Worm (Caenorhabditis elegans): ENCODE measurements around the gene W04H10.6.
A peak's percentile ranks its signal among the peaks of the same experiment; 100 is the strongest.

Gene W04H10.6

DNA sequence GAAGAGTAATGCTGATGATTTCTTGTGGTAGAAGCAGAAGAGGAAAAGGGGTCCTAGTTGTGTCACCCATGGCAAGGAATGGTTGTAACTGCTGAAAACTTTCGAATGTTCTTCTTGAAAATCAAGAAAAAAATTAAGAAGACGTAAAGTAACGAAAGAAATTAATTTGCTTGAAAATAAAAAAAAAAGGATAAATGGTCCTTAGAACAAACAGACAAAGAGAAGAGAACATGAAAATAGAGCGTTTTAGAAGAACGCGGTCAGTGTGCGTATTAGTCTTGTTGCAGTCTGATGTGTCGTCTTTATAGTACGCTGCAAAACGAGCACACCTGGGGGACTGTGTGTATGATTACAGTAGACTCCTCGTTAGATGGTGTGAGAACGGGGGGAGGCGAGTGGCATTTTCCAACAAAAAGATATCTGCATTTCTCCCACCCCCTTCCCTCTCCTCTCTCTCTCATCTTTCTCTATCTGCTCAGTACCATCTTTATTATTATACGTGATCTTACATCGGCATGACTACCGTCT lies 23.9 kb downstream of the W04H10.6 start, which contains the start of the genes W08F4.12 and W08F4.13:
TSS of gene W08F4.12 (minus strand) at position 101 of the 528 bp plus-strand sequence.
TSS of gene W08F4.13 (plus strand) at position 478 of the 528 bp plus-strand sequence.
- no peak for TF ChIP-seq drap-1 (GFP tag; optimal IDR thresholded peaks at IDR 0.05)

DNA sequence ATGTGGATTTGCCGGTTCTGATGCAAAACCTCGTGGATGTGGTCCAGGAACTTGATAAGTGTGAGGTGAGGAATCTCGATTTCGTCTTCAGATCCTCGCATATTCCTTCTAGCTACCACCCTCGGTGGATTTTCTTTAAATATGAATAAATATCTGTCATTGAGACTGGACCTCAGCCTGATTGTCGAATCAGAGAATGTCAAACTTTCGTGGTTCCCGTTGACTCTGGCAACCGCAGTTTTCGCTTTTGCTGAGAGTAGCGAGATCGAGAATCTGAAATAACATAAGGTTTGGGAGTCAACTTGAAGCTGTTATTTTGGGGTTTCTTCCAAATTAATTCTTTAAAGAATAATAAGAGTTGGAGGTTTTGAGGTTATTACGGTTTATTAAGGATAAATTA lies 25.6 kb downstream of the W04H10.6 start, which contains the start of gene fbxb-14:
TSS of gene fbxb-14 (minus strand) at position 101 of the 400 bp plus-strand sequence.
- TF ChIP-seq nhr-28 (tag; optimal IDR thresholded peaks at IDR 0.05) (no peak), nhr-2 (tag; optimal IDR thresholded peaks at IDR 0.05) (no peak), sptf-1 (tag; optimal IDR thresholded peaks at IDR 0.05) (no peak), ceh-83 (GFP tag; optimal IDR thresholded peaks at IDR 0.05) (no peak), M03D4.4 (tag; optimal IDR thresholded peaks at IDR 0.05) (no peak), pha-4 (tag; optimal IDR thresholded peaks at IDR 0.05) (no peak), elt-3 (tag; optimal IDR thresholded peaks at IDR 0.05) (no peak), ceh-39 (tag; optimal IDR thresholded peaks at IDR 0.05) (no peak)

DNA sequence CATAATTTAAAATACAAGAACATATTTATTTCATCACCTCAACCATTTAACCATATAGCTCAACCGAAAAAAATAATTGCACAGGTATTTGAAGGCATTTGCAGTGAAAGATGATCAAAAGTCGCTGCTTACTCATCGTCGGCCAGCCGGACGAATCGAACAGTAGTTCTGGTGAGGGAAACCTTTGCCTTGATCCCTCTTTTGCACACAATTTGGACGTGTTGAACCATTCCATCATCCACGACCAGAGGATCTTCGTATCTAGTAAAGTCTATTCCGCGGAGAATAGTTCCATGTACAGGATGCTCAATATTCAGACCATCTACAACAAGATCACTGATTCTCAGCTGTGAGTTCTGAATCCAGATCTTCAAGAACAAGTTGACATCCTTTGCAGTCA lies 26.3 kb downstream of the W04H10.6 start:
- TF ChIP-seq ces-1 (GFP tag; optimal IDR thresholded peaks at IDR 0.05) (no peak), drap-1 (GFP tag; optimal IDR thresholded peaks at IDR 0.05) (no peak)

DNA sequence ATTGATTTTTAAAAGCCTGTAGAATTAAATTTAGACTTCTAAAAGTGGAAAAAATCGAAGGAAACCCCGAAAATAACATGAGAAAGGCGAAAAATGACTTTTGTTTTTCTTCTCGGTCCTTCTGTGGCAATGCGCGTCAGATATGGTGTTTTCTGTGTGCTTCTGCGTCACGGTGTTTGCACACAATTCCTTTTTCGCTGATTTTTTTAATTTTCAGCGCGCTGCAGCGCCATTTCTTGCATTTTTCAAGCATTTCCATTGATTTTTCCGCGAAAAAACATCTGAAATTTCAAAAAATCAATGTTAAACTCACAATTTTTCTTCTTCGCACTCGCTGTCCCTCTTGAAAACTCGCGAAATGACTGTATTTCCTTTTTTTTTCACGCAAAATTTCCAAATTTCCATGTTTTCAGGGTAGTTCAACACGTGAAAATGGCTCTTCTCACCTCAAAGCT lies 28.0 kb downstream of the W04H10.6 start, which contains the start of the genes cdc-37 and W08F4.3:
TSS of gene cdc-37 (minus strand) at position 405 of the 455 bp plus-strand sequence.
TSS of gene W08F4.3 (plus strand) at position 414 of the 455 bp plus-strand sequence.
- TF ChIP-seq bed-3 (GFP tag; optimal IDR thresholded peaks at IDR 0.05) (no peak), hlh-1 (tag; optimal IDR thresholded peaks at IDR 0.05) (no peak), cnd-1 (tag; optimal IDR thresholded peaks at IDR 0.05) (no peak), nhr-2 (tag; optimal IDR thresholded peaks at IDR 0.05) (no peak), ceh-83 (GFP tag; optimal IDR thresholded peaks at IDR 0.05) (no peak), blmp-1 (tag; optimal IDR thresholded peaks at IDR 0.05) (no peak), ces-1 (GFP tag; optimal IDR thresholded peaks at IDR 0.05) (peak; percentile 31), unc-120 (tag; optimal IDR thresholded peaks at IDR 0.05; ENCODE audit: poor library complexity, severe bottlenecking) (peak; percentile 98), elt-3 (tag; optimal IDR thresholded peaks at IDR 0.05) (no peak), lin-32 (GFP tag; optimal IDR thresholded peaks at IDR 0.05) (no peak)

ce11 chrII:578803-579202 lies 29.4 kb downstream of the W04H10.6 start:
- TF ChIP-seq hlh-1 (tag; optimal IDR thresholded peaks at IDR 0.05) (no peak), pha-4 (tag; optimal IDR thresholded peaks at IDR 0.05) (no peak), lin-13 (tag; optimal IDR thresholded peaks at IDR 0.05) (no peak), lsy-2 (tag; optimal IDR thresholded peaks at IDR 0.05) (no peak), sptf-1 (tag; optimal IDR thresholded peaks at IDR 0.05) (no peak), ceh-39 (tag; optimal IDR thresholded peaks at IDR 0.05) (no peak), elt-3 (tag; optimal IDR thresholded peaks at IDR 0.05) (no peak), nhr-28 (tag; optimal IDR thresholded peaks at IDR 0.05) (no peak), M03D4.4 (tag; optimal IDR thresholded peaks at IDR 0.05) (no peak), nhr-237 (tag; optimal IDR thresholded peaks at IDR 0.05) (no peak), mls-2 (tag; optimal IDR thresholded peaks at IDR 0.05) (no peak), elt-1 (tag; optimal IDR thresholded peaks at IDR 0.05; ENCODE audit: borderline replicate concordance, insufficient read depth) (no peak), unc-39 (tag; optimal IDR thresholded peaks at IDR 0.05) (no peak), sem-2 (GFP tag; optimal IDR thresholded peaks at IDR 0.05) (no peak), ceh-43 (GFP tag; optimal IDR thresholded peaks at IDR 0.05) (no peak), nhr-76 (tag; optimal IDR thresholded peaks at IDR 0.05) (no peak), ceh-83 (GFP tag; optimal IDR thresholded peaks at IDR 0.05) (no peak), lin-32 (GFP tag; optimal IDR thresholded peaks at IDR 0.05) (no peak), blmp-1 (tag; optimal IDR thresholded peaks at IDR 0.05) (no peak), cnd-1 (tag; optimal IDR thresholded peaks at IDR 0.05) (no peak)

DNA sequence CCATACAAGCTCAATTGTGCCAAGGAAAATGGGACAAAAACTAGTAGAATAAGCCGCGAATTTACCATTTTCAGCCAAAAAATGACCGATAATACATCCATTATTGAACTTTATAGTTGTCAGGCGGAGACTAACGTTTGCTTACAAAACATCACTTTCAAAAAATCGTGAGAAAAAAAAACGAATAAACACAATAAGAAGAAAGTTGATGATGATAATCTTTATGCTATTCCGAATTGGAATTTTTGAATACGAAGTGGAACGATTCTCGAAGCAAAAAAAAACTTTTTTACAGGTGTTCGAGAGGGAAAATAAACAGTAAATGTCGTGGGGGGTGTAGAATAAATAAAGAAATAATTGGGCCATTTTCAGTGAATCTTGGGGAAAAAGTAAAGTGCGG lies 30.6 kb downstream of the W04H10.6 start, which contains the start of gene W08F4.7:
TSS of gene W08F4.7 (minus strand) at position 101 of the 400 bp plus-strand sequence.
- TF ChIP-seq mls-2 (tag; optimal IDR thresholded peaks at IDR 0.05) (no peak), nhr-76 (tag; optimal IDR thresholded peaks at IDR 0.05) (no peak), M03D4.4 (tag; optimal IDR thresholded peaks at IDR 0.05) (no peak), pha-4 (tag; optimal IDR thresholded peaks at IDR 0.05) (no peak), snpc-4 (tag; optimal IDR thresholded peaks at IDR 0.05) (no peak), elt-1 (tag; optimal IDR thresholded peaks at IDR 0.05; ENCODE audit: borderline replicate concordance, insufficient read depth) (no peak), ceh-43 (GFP tag; optimal IDR thresholded peaks at IDR 0.05) (no peak), ces-1 (GFP tag; optimal IDR thresholded peaks at IDR 0.05) (no peak), bed-3 (GFP tag; optimal IDR thresholded peaks at IDR 0.05) (no peak), lsy-2 (tag; optimal IDR thresholded peaks at IDR 0.05) (no peak), nhr-28 (tag; optimal IDR thresholded peaks at IDR 0.05) (no peak), ceh-83 (GFP tag; optimal IDR thresholded peaks at IDR 0.05) (no peak), mab-5 (tag; optimal IDR thresholded peaks at IDR 0.05) (no peak), tbx-8 (GFP tag; optimal IDR thresholded peaks at IDR 0.05) (no peak), sem-2 (GFP tag; optimal IDR thresholded peaks at IDR 0.05) (no peak)
